Fruit fly (Drosophila melanogaster) whole organism, embryonic: ENCODE results near the gene DCTN5-p25.

Experiments used
- Atf3 ChIP-seq: fragments of 200-800 bp; sonication (Bioruptor generic); optimal IDR thresholded peaks from 3 replicates; lab custom pipeline; 2016; ENCODE audit warnings: missing biosample characterization, missing genetic modification characterization
- Bgb ChIP-seq: fragments of 200-800 bp; sonication (Bioruptor generic); IDR thresholded peaks from 2 replicates; pipeline ENCODE4 v1.3.6; 2022; ENCODE audit warnings: missing biosample characterization, missing genetic modification characterization; ENCODE audit not compliant: partially characterized antibody
- BtbVII ChIP-seq: fragments of 200-800 bp; sonication (Bioruptor generic); optimal IDR thresholded peaks from 3 replicates; lab custom pipeline; 2017; ENCODE audit warnings: missing biosample characterization, mild to moderate bottlenecking, missing genetic modification characterization
- CG11085 ChIP-seq: fragments of 200-800 bp; sonication (Bioruptor generic); IDR thresholded peaks from 2 replicates; pipeline ENCODE4 v1.3.6; 2022; ENCODE audit warnings: missing biosample characterization, missing genetic modification characterization
- CG12155 ChIP-seq: fragments of 200-800 bp; sonication (Bioruptor generic); optimal IDR thresholded peaks from 3 replicates; lab custom pipeline; 2016; ENCODE audit warnings: missing biosample characterization, missing genetic modification characterization
- CG13624 ChIP-seq: fragments of 200-800 bp; sonication (Bioruptor generic); optimal IDR thresholded peaks from 2 replicates; lab custom pipeline; 2016; ENCODE audit warnings: missing biosample characterization, missing genetic modification characterization
- CG15479 ChIP-seq: fragments of 200-800 bp; sonication (Bioruptor generic); optimal IDR thresholded peaks from 3 replicates; lab custom pipeline; 2019; ENCODE audit warnings: missing biosample characterization, mild to moderate bottlenecking, missing genetic modification characterization, moderate library complexity
- CG2129 ChIP-seq: fragments of 200-800 bp; sonication (Bioruptor generic); IDR thresholded peaks from 2 replicates; pipeline ENCODE4 v1.3.6; 2022; ENCODE audit warnings: missing biosample characterization, missing genetic modification characterization; ENCODE audit not compliant: partially characterized antibody
- CG32532 ChIP-seq: fragments of 200-800 bp; sonication (Bioruptor generic); IDR thresholded peaks from 2 replicates; pipeline ENCODE4 v1.3.6; 2022; ENCODE audit warnings: missing biosample characterization, missing genetic modification characterization
- CG32767 ChIP-seq: fragments of 200-800 bp; sonication (Bioruptor generic); IDR thresholded peaks from 2 replicates; pipeline ENCODE4 v1.3.6; 2022; ENCODE audit warnings: missing biosample characterization, missing genetic modification characterization
- CG4424 ChIP-seq: fragments of 200-800 bp; sonication (Bioruptor generic); optimal IDR thresholded peaks from 3 replicates; lab custom pipeline; 2016; ENCODE audit warnings: missing biosample characterization, missing genetic modification characterization
- CG6791 ChIP-seq: fragments of 200-800 bp; sonication (Bioruptor generic); IDR thresholded peaks from 3 replicates; pipeline ENCODE4 v1.3.6; 2022; ENCODE audit warnings: missing biosample characterization, missing genetic modification characterization; ENCODE audit not compliant: partially characterized antibody
- CG7786 ChIP-seq: fragments of 200-800 bp; sonication (Bioruptor generic); optimal IDR thresholded peaks from 2 replicates; lab custom pipeline; 2016; ENCODE audit warnings: missing biosample characterization, missing genetic modification characterization
- CG8765 ChIP-seq: fragments of 200-800 bp; sonication (Bioruptor generic); IDR thresholded peaks from 2 replicates; pipeline ENCODE4 v1.3.6; 2022; ENCODE audit warnings: missing biosample characterization, missing genetic modification characterization
- CG8924 ChIP-seq: fragments of 200-800 bp; optimal IDR thresholded peaks from 3 replicates; lab custom pipeline; 2019; ENCODE audit warnings: missing biosample characterization, mild to moderate bottlenecking, missing genetic modification characterization, moderate library complexity
- CG9215 ChIP-seq: fragments of 200-800 bp; sonication (Bioruptor generic); IDR thresholded peaks from 2 replicates; pipeline ENCODE4 v1.3.6; 2022; ENCODE audit warnings: missing biosample characterization, missing genetic modification characterization
- CG9437 ChIP-seq: fragments of 200-800 bp; sonication (Bioruptor generic); optimal IDR thresholded peaks from 2 replicates; lab custom pipeline; 2018; ENCODE audit warnings: missing biosample characterization, mild to moderate bottlenecking, missing genetic modification characterization
- Dad ChIP-seq: fragments of 200-800 bp; sonication (Bioruptor generic); optimal IDR thresholded peaks from 3 replicates; lab custom pipeline; 2016; ENCODE audit warnings: missing biosample characterization, missing genetic modification characterization
- Dip3 ChIP-seq: fragments of 200-800 bp; sonication (Bioruptor generic); optimal IDR thresholded peaks from 3 replicates; lab custom pipeline; 2016; ENCODE audit warnings: missing biosample characterization, missing genetic modification characterization
- E2f2 ChIP-seq: fragments of 200-800 bp; sonication (Bioruptor generic); IDR thresholded peaks from 2 replicates; pipeline ENCODE4 v1.3.6; 2022; ENCODE audit warnings: missing biosample characterization, missing genetic modification characterization
- Ets65A ChIP-seq: fragments of 200-800 bp; sonication (Bioruptor generic); peaks from one replicate; lab custom pipeline; 2016; ENCODE audit warnings: missing biosample characterization, missing genetic modification characterization
- Ets97D ChIP-seq: fragments of 200-800 bp; sonication (Bioruptor generic); optimal IDR thresholded peaks from 3 replicates; lab custom pipeline; 2016; ENCODE audit warnings: missing biosample characterization, missing genetic modification characterization
- Gug ChIP-seq: fragments of 200-800 bp; sonication (Bioruptor generic); IDR thresholded peaks from 4 replicates; pipeline ENCODE4 v1.3.6; 2022; ENCODE audit warnings: missing biosample characterization, missing genetic modification characterization
- H2.0 ChIP-seq: fragments of 200-800 bp; sonication (Bioruptor generic); IDR thresholded peaks from 2 replicates; pipeline ENCODE4 v1.3.6; 2022; ENCODE audit warnings: missing biosample characterization, missing genetic modification characterization
- HmgZ ChIP-seq: fragments of 200-800 bp; sonication (Bioruptor generic); optimal IDR thresholded peaks from 2 replicates; lab custom pipeline; 2018; ENCODE audit warnings: missing biosample characterization, mild to moderate bottlenecking, missing genetic modification characterization
- Lim3 ChIP-seq: fragments of 200-800 bp; sonication (Bioruptor generic); IDR thresholded peaks from 2 replicates; pipeline ENCODE4 v1.3.6; 2022; ENCODE audit warnings: missing biosample characterization, missing genetic modification characterization
- MTF-1 ChIP-seq: fragments of 200-800 bp; sonication (Bioruptor generic); optimal IDR thresholded peaks from 2 replicates; lab custom pipeline; 2018; ENCODE audit warnings: missing biosample characterization, mild to moderate bottlenecking, missing genetic modification characterization, borderline replicate concordance
- Med ChIP-seq: fragments of 200-800 bp; sonication (Bioruptor generic); peaks from one replicate; lab custom pipeline; 2016; ENCODE audit warnings: missing biosample characterization, missing genetic modification characterization, mild to moderate bottlenecking, inconsistent platforms, moderate library complexity
- Oaz ChIP-seq: fragments of 200-800 bp; sonication (Bioruptor generic); IDR thresholded peaks from 2 replicates; pipeline ENCODE4 v1.3.6; 2022; ENCODE audit warnings: missing biosample characterization, missing genetic modification characterization
- Opbp ChIP-seq: fragments of 200-800 bp; sonication (Bioruptor generic); IDR thresholded peaks from 3 replicates; pipeline ENCODE4 v1.3.6; 2022; ENCODE audit warnings: missing biosample characterization, missing genetic modification characterization; ENCODE audit not compliant: partially characterized antibody
- Ptx1 ChIP-seq: fragments of 200-800 bp; sonication (Bioruptor generic); IDR thresholded peaks from 2 replicates; pipeline ENCODE4 v1.3.6; 2022; ENCODE audit warnings: missing biosample characterization, missing genetic modification characterization
- Sry-β ChIP-seq: fragments of 200-800 bp; sonication (Bioruptor generic); optimal IDR thresholded peaks from 2 replicates; lab custom pipeline; 2018; ENCODE audit warnings: missing biosample characterization, mild to moderate bottlenecking, missing genetic modification characterization, moderate library complexity
- Sry-δ ChIP-seq: fragments of 200-800 bp; sonication (Bioruptor generic); optimal IDR thresholded peaks from 2 replicates; lab custom pipeline; 2016; ENCODE audit warnings: missing biosample characterization, missing genetic modification characterization
- abd-A ChIP-seq: fragments of 200-800 bp; sonication (Bioruptor generic); optimal IDR thresholded peaks from 3 replicates; lab custom pipeline; 2019; ENCODE audit warnings: missing biosample characterization, mild to moderate bottlenecking, missing genetic modification characterization, moderate library complexity
- amos ChIP-seq: fragments of 200-800 bp; sonication (Bioruptor generic); IDR thresholded peaks from 2 replicates; pipeline ENCODE4 v1.3.6; 2022; ENCODE audit warnings: missing biosample characterization, missing genetic modification characterization; ENCODE audit not compliant: partially characterized antibody
- bcd ChIP-seq: fragments of 200-800 bp; sonication (Bioruptor generic); optimal IDR thresholded peaks from 2 replicates; lab custom pipeline; 2017; ENCODE audit warnings: missing biosample characterization, mild to moderate bottlenecking, missing genetic modification characterization
- bigmax ChIP-seq: fragments of 200-800 bp; sonication (Bioruptor generic); optimal IDR thresholded peaks from 2 replicates; lab custom pipeline; 2018; ENCODE audit warnings: missing biosample characterization, mild to moderate bottlenecking, missing genetic modification characterization
- btn ChIP-seq: fragments of 200-800 bp; sonication (Bioruptor generic); optimal IDR thresholded peaks from 2 replicates; lab custom pipeline; 2016; ENCODE audit warnings: missing biosample characterization, missing genetic modification characterization
- caup ChIP-seq: fragments of 200-800 bp; sonication (Bioruptor generic); optimal IDR thresholded peaks from 3 replicates; lab custom pipeline; 2017; ENCODE audit warnings: missing biosample characterization, mild to moderate bottlenecking, missing genetic modification characterization, moderate library complexity; ENCODE audit not compliant: severe bottlenecking
- cg ChIP-seq: fragments of 200-800 bp; sonication (Bioruptor generic); optimal IDR thresholded peaks from 3 replicates; lab custom pipeline; 2019; ENCODE audit warnings: missing biosample characterization, mild to moderate bottlenecking, missing genetic modification characterization, moderate library complexity
- corto ChIP-seq: fragments of 200-800 bp; sonication (Bioruptor generic); optimal IDR thresholded peaks from 2 replicates; lab custom pipeline; 2016; ENCODE audit warnings: missing biosample characterization, mild to moderate bottlenecking, missing genetic modification characterization, moderate library complexity
- her ChIP-seq: fragments of 200-800 bp; sonication (Bioruptor generic); optimal IDR thresholded peaks from 2 replicates; lab custom pipeline; 2016; ENCODE audit warnings: missing biosample characterization, missing genetic modification characterization
- ind ChIP-seq: fragments of 200-800 bp; sonication (Bioruptor generic); optimal IDR thresholded peaks from 3 replicates; lab custom pipeline; 2016; ENCODE audit warnings: missing biosample characterization, missing genetic modification characterization
- onecut ChIP-seq: fragments of 200-800 bp; sonication (Bioruptor generic); IDR thresholded peaks from 2 replicates; pipeline ENCODE4 v1.3.6; 2022; ENCODE audit warnings: missing biosample characterization, missing genetic modification characterization
- row ChIP-seq: fragments of 200-800 bp; sonication (Bioruptor generic); IDR thresholded peaks from 3 replicates; pipeline ENCODE4 v1.3.6; 2022; ENCODE audit warnings: missing biosample characterization, missing genetic modification characterization
- scrt ChIP-seq: fragments of 200-800 bp; sonication (Bioruptor generic); optimal IDR thresholded peaks from 2 replicates; lab custom pipeline; 2018; ENCODE audit warnings: missing biosample characterization, mild to moderate bottlenecking, missing genetic modification characterization, moderate library complexity
- slou ChIP-seq: fragments of 200-800 bp; sonication (Bioruptor generic); optimal IDR thresholded peaks from 3 replicates; lab custom pipeline; 2016; ENCODE audit warnings: missing biosample characterization, missing genetic modification characterization
- tio ChIP-seq: fragments of 200-800 bp; sonication (Bioruptor generic); optimal IDR thresholded peaks from 2 replicates; lab custom pipeline; 2017; ENCODE audit warnings: missing biosample characterization, missing genetic modification characterization, inconsistent platforms
- tna ChIP-seq: fragments of 200-800 bp; sonication (Bioruptor generic); IDR thresholded peaks from 2 replicates; pipeline ENCODE4 v1.3.6; 2022; ENCODE audit warnings: missing biosample characterization, missing genetic modification characterization; ENCODE audit not compliant: partially characterized antibody
- zen2 ChIP-seq: fragments of 200-800 bp; sonication (Bioruptor generic); IDR thresholded peaks from 3 replicates; pipeline ENCODE4 v1.3.6; 2022; ENCODE audit warnings: missing biosample characterization, missing genetic modification characterization; ENCODE audit not compliant: partially characterized antibody

Gene DCTN5-p25

dm6 chr2L:15039309-15039772, 33.8 kb downstream of the DCTN5-p25 start (continued):
- TF ChIP-seq CG11085 (GFP tag; lab: Robert Waterston, UW) (peak; percentile 52; the same call in 1 of the 2 replicates), Lim3 (GFP tag; lab: Robert Waterston, UW) (no peak), zen2 (GFP tag; lab: Robert Waterston, UW) (peak; percentile 88), E2f2 (GFP tag; lab: Robert Waterston, UW) (peak; percentile 45), CG32767 (GFP tag; lab: Robert Waterston, UW) (0 out of 2 replicates have a peak, but pooled peaks have one; percentile 8), Oaz (GFP tag; lab: Robert Waterston, UW) (no peak), Ets65A (GFP tag; lab: Kevin White, UChicago) (peak; percentile 86), amos (GFP tag; lab: Robert Waterston, UW) (peak; percentile 94), CG8765 (GFP tag; lab: Robert Waterston, UW) (peak; percentile 41; the same call in 1 of the 2 replicates), MTF-1 (GFP tag; lab: Kevin White, UChicago) (no peak), BtbVII (no peak), cg (GFP tag; lab: Kevin White, UChicago) (peak; percentile 55), CG7786 (GFP tag; lab: Kevin White, UChicago) (peak; percentile 2), CG9437 (GFP tag; lab: Kevin White, UChicago) (peak; percentile 21), btn (GFP tag; lab: Kevin White, UChicago) (no peak), CG12155 (peak; percentile 26), CG32532 (GFP tag; lab: Robert Waterston, UW) (peak; percentile 61; the same call in 1 of the 2 replicates), Med (GFP tag; lab: Kevin White, UChicago) (peak; percentile 93), CG6791 (GFP tag; lab: Robert Waterston, UW) (peak; percentile 93), ind (GFP tag; lab: Kevin White, UChicago) (peak; percentile 15), abd-A (tag; lab: Kevin White, UChicago) (no peak), Bgb (GFP tag; lab: Robert Waterston, UW) (peak; percentile 94), CG2129 (peak; percentile 70), Ets97D (GFP tag; lab: Kevin White, UChicago) (peak; percentile 84), Gug (peak; percentile 42; the same call in 1 of the 4 replicates), bigmax (GFP tag; lab: Kevin White, UChicago) (peak; percentile 2), tna (GFP tag; lab: Robert Waterston, UW) (peak; percentile 76), CG15479 (GFP tag; lab: Kevin White, UChicago) (peak; percentile 15), row (GFP tag; lab: Robert Waterston, UW) (peak; percentile 82), CG4424 (GFP tag; lab: Kevin White, UChicago) (peak; percentile 28), Dad (GFP tag; lab: Kevin White, UChicago) (peak; percentile 8), her (GFP tag; lab: Kevin White, UChicago) (peak; percentile 15), tio (GFP tag; lab: Kevin White, UChicago) (no peak), onecut (no peak), H2.0 (GFP tag; lab: Robert Waterston, UW) (no peak; the same call in 1 of the 2 replicates), bcd (peak; percentile 55), caup (GFP tag; lab: Kevin White, UChicago) (peak; percentile 21), Sry-δ (GFP tag; lab: Kevin White, UChicago) (peak; percentile 76), Sry-β (GFP tag; lab: Kevin White, UChicago) (peak; percentile 92), scrt (GFP tag; lab: Kevin White, UChicago) (no peak), Atf3 (GFP tag; lab: Kevin White, UChicago) (no peak), CG13624 (no peak), slou (GFP tag; lab: Kevin White, UChicago) (no peak), corto (GFP tag; lab: Kevin White, UChicago) (no peak), Dip3 (GFP tag; lab: Kevin White, UChicago) (peak; percentile 37), HmgZ (tag; lab: Kevin White, UChicago) (peak; percentile 65), Ptx1 (GFP tag; lab: Robert Waterston, UW) (peak; percentile 52), CG9215 (GFP tag; lab: Robert Waterston, UW) (no peak), CG8924 (tag; lab: Kevin White, UChicago) (peak; percentile 25), Opbp (GFP tag; lab: Robert Waterston, UW) (peak; percentile 93)
